Worm (Caenorhabditis elegans) whole organism, L4 larva: Measurements from ENCODE around the gene gldi-5.

ENCODE experiments used
- ama-1 ChIP-seq: fragments of 150-350 bp; optimal IDR thresholded peaks from 2 replicates; lab custom pipeline; 2014; ENCODE audit warnings: inconsistent platforms, mixed read lengths
- ces-1 ChIP-seq: fragments of 150-350 bp; sonication (generic microtip); optimal IDR thresholded peaks from 4 replicates; lab custom pipeline; 2014; ENCODE audit warnings: missing biosample characterization, missing genetic modification reagents, missing genetic modification characterization
- egl-27 ChIP-seq: sonication (generic microtip); optimal IDR thresholded peaks from 3 replicates; lab custom pipeline; 2017; ENCODE audit warnings: missing biosample characterization, missing genetic modification reagents, missing genetic modification characterization
- fos-1 ChIP-seq: fragments of 150-350 bp; optimal IDR thresholded peaks from 2 replicates; lab custom pipeline; 2014; ENCODE audit warnings: missing biosample characterization, missing genetic modification characterization
- hmg-1.1 ChIP-seq: fragments of 200-800 bp; sonication (Bioruptor generic); IDR thresholded peaks from 2 replicates; pipeline ENCODE4 v1.3.6; 2022; ENCODE audit warnings: missing genetic modification reagents, missing genetic modification characterization, missing compliant biosample characterization
- nhr-25 ChIP-seq: sonication (generic microtip); optimal IDR thresholded peaks from 2 replicates; lab custom pipeline; 2017; ENCODE audit warnings: missing genetic modification characterization, mild to moderate bottlenecking, missing compliant biosample characterization, antibody characterized with exemption, moderate library complexity, borderline replicate concordance; ENCODE audit not compliant: insufficient read depth
- unc-62 ChIP-seq, 3 experiments: fragments of 150-350 bp in 1 of 3; sonication (generic microtip); optimal IDR thresholded peaks in 2 of 3; peaks in 1 of 3; 1 replicate in 1 of 3; 2 replicates in 2 of 3; lab custom pipeline; 2014 to 2017; ENCODE audit warnings: missing biosample characterization in 3 of 3, missing genetic modification characterization in 3 of 3, missing genetic modification reagents in 3 of 3, missing genotype in 1 of 3
- ztf-7 ChIP-seq: fragments of 150-350 bp; optimal IDR thresholded peaks from 2 replicates; lab custom pipeline; 2014; ENCODE audit warnings: missing biosample characterization, missing genetic modification characterization

- no peak for TF ChIP-seq nhr-25
- TF ChIP-seq ces-1 (GFP tag; lab: Kevin White, UChicago) = no peak
- no peak for TF ChIP-seq ama-1
- TF ChIP-seq hmg-1.1 (GFP tag; lab: Robert Waterston, UW) = no peak
- TF ChIP-seq egl-27 (tag; lab: Kevin White, UChicago) = no peak
- no peak for TF ChIP-seq unc-62 (GFP tag; optimal IDR thresholded peaks at IDR 0.05 in 1 of 2; lab: Kevin White, UChicago)
- TF ChIP-seq unc-62 (tag; optimal IDR thresholded peaks at IDR 0.05; lab: Kevin White, UChicago) = no peak
- no peak for TF ChIP-seq ztf-7 (tag; lab: Kevin White, UChicago)
- no peak for TF ChIP-seq fos-1 (tag; lab: Kevin White, UChicago)
These were observed 21.3 kb downstream of the gldi-5 start, which contains the start of gene wdr-5.1 for ce11 chrIII:3704967-3705366.
